Worm (Caenorhabditis elegans): ENCODE results near the gene F36F12.3.

DNA sequence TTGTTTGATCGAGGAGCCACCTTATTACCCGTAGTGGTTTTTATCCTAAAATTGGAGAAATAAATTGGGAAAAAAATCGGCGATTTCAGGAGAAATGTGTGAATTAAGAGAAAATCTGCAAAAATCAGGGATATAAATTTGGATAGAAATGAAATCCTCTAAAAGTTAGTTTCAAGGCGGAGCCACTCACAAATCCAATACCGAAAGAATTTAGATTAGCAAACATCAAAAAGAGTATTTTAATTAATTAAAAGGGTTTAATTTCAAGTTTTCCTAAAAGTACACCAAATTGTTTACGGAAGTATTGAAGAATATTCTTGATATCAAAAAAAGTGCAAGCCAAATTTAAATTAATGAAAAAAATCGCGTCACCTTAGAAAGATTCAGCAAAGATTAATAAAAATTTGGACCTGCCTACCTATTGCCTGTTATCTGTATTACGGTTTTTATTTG is 36.3 kb downstream of the F36F12.3 start, which contains the start of gene F22F7.8:
- TF ChIP-seq nhr-12 (tag; optimal IDR thresholded peaks at IDR 0.05) (no peak), nhr-28 (tag; optimal IDR thresholded peaks at IDR 0.05) (no peak), aly-2 (tag; optimal IDR thresholded peaks at IDR 0.05) (no peak), nhr-11 (tag; optimal IDR thresholded peaks at IDR 0.05) (no peak), nhr-77 (tag; optimal IDR thresholded peaks at IDR 0.05) (no peak), tbx-2 (tag; optimal IDR thresholded peaks at IDR 0.05) (no peak), hmg-11 (tag; optimal IDR thresholded peaks at IDR 0.05) (no peak), ceh-82 (tag; optimal IDR thresholded peaks at IDR 0.05) (no peak), lin-15B (tag; optimal IDR thresholded peaks at IDR 0.05) (no peak), pqm-1 (tag; optimal IDR thresholded peaks at IDR 0.05) (no peak)
